Fruit fly (Drosophila melanogaster): ENCODE data around the gene CG11601.
A peak's percentile ranks its signal among the peaks of the same experiment; 100 is the strongest.

CG11601 gene

dm6 chr2L:283071-283482, at the start of gene CG11601 (continued):
- TF ChIP-seq CG13296 (GFP tag; optimal IDR thresholded peaks at IDR 0.05) (no peak), ftz-f1 (GFP tag; optimal IDR thresholded peaks at IDR 0.05) (no peak), pb (GFP tag; optimal IDR thresholded peaks at IDR 0.05) (no peak), CG14014 (GFP tag; IDR thresholded peaks at IDR 0.05) (no peak), HLH3B (GFP tag; IDR thresholded peaks at IDR 0.05) (no peak), CG10267 (tag; optimal IDR thresholded peaks at IDR 0.05) (no peak), Blimp-1 (GFP tag; optimal IDR thresholded peaks at IDR 0.05) (no peak), CG31365 (tag; optimal IDR thresholded peaks at IDR 0.05) (peak; percentile 27), ken (GFP tag; IDR thresholded peaks at IDR 0.05) (peak; percentile 63; the same call in 2 of the 3 replicates), CG7786 (GFP tag; optimal IDR thresholded peaks at IDR 0.05) (peak; percentile 36), Dfd (GFP tag; optimal IDR thresholded peaks at IDR 0.05) (no peak), NFAT (GFP tag; IDR thresholded peaks at IDR 0.05) (peak; percentile 63), Abd-B (GFP tag; optimal IDR thresholded peaks at IDR 0.05) (peak; percentile 44), Hsf (GFP tag; optimal IDR thresholded peaks at IDR 0.05) (peak; percentile 49), nerfin-1 (tag; optimal IDR thresholded peaks at IDR 0.05) (peak; percentile 10), CG9932 (GFP tag; IDR thresholded peaks at IDR 0.05) (peak; percentile 49), CG3281 (GFP tag; optimal IDR thresholded peaks at IDR 0.05) (peak; percentile 26), CG15696 (tag; optimal IDR thresholded peaks at IDR 0.05) (no peak), CG10543 (GFP tag; optimal IDR thresholded peaks at IDR 0.05) (peak; percentile 31), hth (optimal IDR thresholded peaks at IDR 0.05) (no peak), fru (optimal IDR thresholded peaks at IDR 0.05) (no peak), az2 (GFP tag; optimal IDR thresholded peaks at IDR 0.05) (no peak), TFAM (GFP tag; optimal IDR thresholded peaks at IDR 0.05) (no peak), Xbp1 (GFP tag; optimal IDR thresholded peaks at IDR 0.05) (peak; percentile 30), CG6791 (GFP tag; IDR thresholded peaks at IDR 0.05; ENCODE audit: partially characterized antibody) (no peak), CG1602 (GFP tag; optimal IDR thresholded peaks at IDR 0.05) (no peak), hbn (GFP tag; IDR thresholded peaks at IDR 0.05; ENCODE audit: partially characterized antibody) (peak; percentile 25; the same call in 1 of the 2 replicates), MBD-R2 (GFP tag; IDR thresholded peaks at IDR 0.05) (peak; percentile 89), luna (GFP tag; optimal IDR thresholded peaks at IDR 0.05) (no peak), Ssrp (tag; optimal IDR thresholded peaks at IDR 0.05) (peak; percentile 11), CG7357 (GFP tag; IDR thresholded peaks at IDR 0.05) (peak; percentile 67; the same call in 2 of the 3 replicates), CG13775 (GFP tag; optimal IDR thresholded peaks at IDR 0.05) (peak; percentile 38), CG18764 (GFP tag; optimal IDR thresholded peaks at IDR 0.05) (peak; percentile 98), Bgb (GFP tag; IDR thresholded peaks at IDR 0.05; ENCODE audit: partially characterized antibody) (peak; percentile 53), pan (optimal IDR thresholded peaks at IDR 0.05) (no peak), pan (GFP tag; optimal IDR thresholded peaks at IDR 0.05 in 1 of 2, IDR thresholded peaks at IDR 0.05 in 1 of 2) (peak in 1 of 2 experiments; percentile 33), bsh (GFP tag; optimal IDR thresholded peaks at IDR 0.05) (peak in 1 of 2 experiments; percentile 39), CG11695 (GFP tag; IDR thresholded peaks at IDR 0.05) (0 out of 3 replicates have a peak, but pooled peaks have one; percentile 25), HLH4C (GFP tag; IDR thresholded peaks at IDR 0.05; ENCODE audit: partially characterized antibody) (peak; percentile 51; the same call in 2 of the 3 replicates), Aef1 (GFP tag; IDR thresholded peaks at IDR 0.05) (0 out of 3 replicates have a peak, but pooled peaks have one; percentile 20), inv (GFP tag; IDR thresholded peaks at IDR 0.05; ENCODE audit: partially characterized antibody) (no peak), lola (GFP tag; optimal IDR thresholded peaks at IDR 0.05) (peak in 1 of 3 experiments; percentile 24), CrebB (tag; optimal IDR thresholded peaks at IDR 0.05) (no peak), Hand (GFP tag; optimal IDR thresholded peaks at IDR 0.05) (no peak), CG3065 (GFP tag; optimal IDR thresholded peaks at IDR 0.05) (peak; percentile 13), Hr3 (GFP tag; optimal IDR thresholded peaks at IDR 0.05) (peak; percentile 4), cwo (GFP tag; optimal IDR thresholded peaks at IDR 0.05) (no peak), wor (GFP tag; IDR thresholded peaks at IDR 0.05) (no peak), CG8924 (tag; optimal IDR thresholded peaks at IDR 0.05) (peak; percentile 13), odd (GFP tag; optimal IDR thresholded peaks at IDR 0.05) (no peak)

Data from whole organism, embryonic.